Worm (Caenorhabditis elegans): ENCODE data around the gene C30H6.9.

C30H6.9 gene

DNA sequence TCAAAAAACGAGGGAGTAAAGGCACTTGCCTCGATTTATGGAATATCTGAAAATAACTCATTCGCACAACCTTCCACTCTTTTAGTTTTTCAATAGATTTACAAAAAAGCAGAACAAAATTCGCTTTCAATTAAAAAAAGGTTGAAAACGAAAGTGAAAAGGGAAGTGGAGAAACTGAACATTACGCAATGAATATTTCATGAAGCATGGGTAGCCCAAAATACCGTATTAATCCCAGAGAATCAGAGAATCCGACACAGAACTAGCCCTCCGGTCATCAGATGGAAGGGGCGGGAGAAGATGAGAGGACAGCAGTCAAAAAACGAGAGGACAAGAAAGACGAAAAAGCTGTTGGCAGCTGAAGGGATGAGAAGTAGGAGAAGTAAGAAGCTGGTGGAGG, 8.5 kb downstream of the C30H6.9 start, which contains the start of gene C30H6.5:
C30H6.5 (plus strand) TSS at position 301 of the 400 bp plus-strand sequence.
- no peak for TF ChIP-seq tbx-37 (GFP tag; conservative IDR thresholded peaks at IDR 0.05)
- no peak for TF ChIP-seq hmg-4 (GFP tag; optimal IDR thresholded peaks at IDR 0.05)
- no peak for TF ChIP-seq F13C5.2 (tag; optimal IDR thresholded peaks at IDR 0.05)
- no peak for TF ChIP-seq hmbx-1 (tag; optimal IDR thresholded peaks at IDR 0.05)

DNA sequence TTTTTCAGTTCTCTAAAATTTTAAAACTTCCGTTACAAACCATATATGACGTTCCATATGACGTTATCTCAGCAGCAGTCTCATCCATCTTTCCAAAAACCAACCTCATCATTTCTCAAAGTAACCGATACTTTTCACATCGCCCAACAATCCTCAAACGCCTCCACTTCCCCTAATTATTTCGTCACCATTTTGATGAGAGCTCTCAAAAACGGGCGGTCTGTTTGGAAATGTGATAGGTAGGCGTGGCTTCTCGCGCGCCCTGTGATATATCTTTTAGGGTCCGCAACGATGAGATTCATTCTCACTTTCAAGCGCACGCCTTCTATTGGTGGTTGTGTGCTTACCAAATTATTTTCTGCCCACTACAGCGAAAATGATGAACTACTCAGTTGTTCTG, 11.7 kb downstream of the C30H6.9 start, which contains the start of gene trh-1:
trh-1 (plus strand) TSS at position 301 of the 400 bp plus-strand sequence.
- no peak for TF ChIP-seq ceh-13 (GFP tag; optimal IDR thresholded peaks at IDR 0.05)
- TF ChIP-seq ceh-36 (tag; optimal IDR thresholded peaks at IDR 0.05) = no peak
- TF ChIP-seq aly-1 (tag; optimal IDR thresholded peaks at IDR 0.05) = no peak
- no peak for TF ChIP-seq flt-1 (GFP tag; IDR thresholded peaks at IDR 0.05)
- no peak for TF ChIP-seq hmbx-1 (tag; optimal IDR thresholded peaks at IDR 0.05)
- TF ChIP-seq tbx-11 (GFP tag; IDR thresholded peaks at IDR 0.05) = no peak
- TF ChIP-seq ama-1 (optimal IDR thresholded peaks at IDR 0.05) = no peak
- TF ChIP-seq scrt-1 (GFP tag; IDR thresholded peaks at IDR 0.05) = no peak
- TF ChIP-seq tra-4 (tag; optimal IDR thresholded peaks at IDR 0.05) = no peak

DNA sequence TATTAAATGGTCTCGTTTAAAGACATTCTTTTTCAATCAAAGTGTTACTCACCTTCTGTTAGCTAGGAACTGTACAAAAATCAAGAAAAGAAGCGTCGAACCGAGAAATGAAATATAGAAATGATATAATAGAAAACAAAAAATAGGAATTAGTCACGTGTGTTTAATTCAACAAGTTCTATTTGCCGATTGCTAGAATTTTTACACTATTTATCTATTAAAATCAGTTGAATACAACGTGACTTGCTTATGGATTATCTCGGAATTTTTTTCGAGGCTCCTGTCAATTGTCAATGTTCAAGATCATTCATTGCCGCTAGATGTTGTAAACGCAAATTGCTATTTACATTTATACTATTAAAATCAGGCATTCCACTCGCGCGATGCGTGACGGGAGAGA, 12.7 kb downstream of the C30H6.9 start, which contains the start of gene zipt-17:
zipt-17 (minus strand) TSS at position 101 of the 400 bp plus-strand sequence.
- no peak for TF ChIP-seq ama-1 (optimal IDR thresholded peaks at IDR 0.05)
- TF ChIP-seq tra-4 (tag; optimal IDR thresholded peaks at IDR 0.05) = no peak
- TF ChIP-seq flt-1 (GFP tag; IDR thresholded peaks at IDR 0.05) = no peak
- TF ChIP-seq tbx-11 (GFP tag; IDR thresholded peaks at IDR 0.05) = no peak
- TF ChIP-seq pes-1 (GFP tag; IDR thresholded peaks at IDR 0.05) = no peak
- no peak for TF ChIP-seq tbx-37 (GFP tag; conservative IDR thresholded peaks at IDR 0.05)
- no peak for TF ChIP-seq F13C5.2 (tag; optimal IDR thresholded peaks at IDR 0.05)
- no peak for TF ChIP-seq ets-7 (tag; optimal IDR thresholded peaks at IDR 0.05)
- TF ChIP-seq B0310.2 (tag; optimal IDR thresholded peaks at IDR 0.05) = no peak
- no peak for TF ChIP-seq ceh-36 (tag; optimal IDR thresholded peaks at IDR 0.05)
- TF ChIP-seq sea-1 (GFP tag; conservative IDR thresholded peaks at IDR 0.05) = no peak
- no peak for TF ChIP-seq hmg-4 (GFP tag; optimal IDR thresholded peaks at IDR 0.05)
- TF ChIP-seq aly-1 (tag; optimal IDR thresholded peaks at IDR 0.05) = no peak
- TF ChIP-seq hmbx-1 (tag; optimal IDR thresholded peaks at IDR 0.05) = no peak
- TF ChIP-seq hnd-1 (tag; optimal IDR thresholded peaks at IDR 0.05) = no peak
- no peak for TF ChIP-seq scrt-1 (GFP tag; IDR thresholded peaks at IDR 0.05)
- no peak for TF ChIP-seq ceh-13 (GFP tag; optimal IDR thresholded peaks at IDR 0.05)

DNA sequence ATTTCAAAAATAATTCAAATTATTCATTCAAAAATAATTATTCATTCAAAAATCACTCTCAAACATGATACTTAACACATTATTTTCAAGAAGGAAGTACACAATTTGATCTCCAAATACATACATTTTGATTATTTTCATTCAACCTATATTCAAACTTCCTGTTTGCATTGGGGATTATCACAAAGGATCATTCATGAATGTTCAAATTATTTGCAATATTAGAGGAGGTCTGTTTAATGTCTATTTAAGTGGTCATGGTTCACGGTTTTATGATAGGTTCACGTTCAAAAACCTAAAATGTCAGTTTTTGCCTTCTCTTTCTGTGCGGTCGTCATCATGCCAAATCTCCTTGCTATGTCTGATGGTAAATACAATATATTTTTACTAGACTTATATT, 18.8 kb downstream of the C30H6.9 start, which contains the start of gene clec-202:
clec-202 (plus strand) TSS at position 301 of the 400 bp plus-strand sequence.
- TF ChIP-seq ets-7 (tag; optimal IDR thresholded peaks at IDR 0.05) = no peak
- no peak for TF ChIP-seq ama-1 (optimal IDR thresholded peaks at IDR 0.05)
- TF ChIP-seq sea-1 (GFP tag; conservative IDR thresholded peaks at IDR 0.05) = no peak
- no peak for TF ChIP-seq F13C5.2 (tag; optimal IDR thresholded peaks at IDR 0.05)
- no peak for TF ChIP-seq tbx-11 (GFP tag; IDR thresholded peaks at IDR 0.05)

DNA sequence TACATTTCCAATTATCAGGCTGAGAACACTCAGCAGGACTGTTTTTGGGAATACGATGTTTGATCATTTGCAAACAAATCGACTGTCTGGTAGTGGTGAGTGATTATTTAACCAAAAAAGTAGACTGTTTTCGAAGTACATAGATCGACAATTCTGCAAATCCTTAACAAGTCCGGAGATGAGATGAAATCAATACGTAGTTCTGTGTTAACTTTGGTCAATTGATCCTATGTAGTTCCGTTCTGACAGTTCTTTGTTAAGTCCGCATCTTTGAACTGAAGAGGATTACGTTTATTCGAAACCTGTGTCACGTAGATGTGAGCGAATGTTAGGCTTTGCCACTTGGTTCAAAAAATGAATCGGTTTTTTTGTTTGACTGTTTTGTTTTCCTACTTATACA, 28.4 kb downstream of the C30H6.9 start, which contains the start of gene clec-199:
clec-199 (plus strand) TSS at position 301 of the 400 bp plus-strand sequence.
- TF ChIP-seq ets-7 (tag; optimal IDR thresholded peaks at IDR 0.05) (no peak), ceh-13 (GFP tag; optimal IDR thresholded peaks at IDR 0.05) (no peak), B0310.2 (tag; optimal IDR thresholded peaks at IDR 0.05) (no peak), pes-1 (GFP tag; IDR thresholded peaks at IDR 0.05) (no peak), hmg-4 (GFP tag; optimal IDR thresholded peaks at IDR 0.05) (no peak), F13C5.2 (tag; optimal IDR thresholded peaks at IDR 0.05) (no peak), sea-1 (GFP tag; conservative IDR thresholded peaks at IDR 0.05) (no peak), hmbx-1 (tag; optimal IDR thresholded peaks at IDR 0.05) (no peak), flt-1 (GFP tag; IDR thresholded peaks at IDR 0.05) (no peak), scrt-1 (GFP tag; IDR thresholded peaks at IDR 0.05) (no peak), tbx-37 (GFP tag; conservative IDR thresholded peaks at IDR 0.05) (no peak), tra-4 (tag; optimal IDR thresholded peaks at IDR 0.05) (no peak), hnd-1 (tag; optimal IDR thresholded peaks at IDR 0.05) (no peak), tbx-11 (GFP tag; IDR thresholded peaks at IDR 0.05) (no peak), ceh-36 (tag; optimal IDR thresholded peaks at IDR 0.05) (no peak), ama-1 (optimal IDR thresholded peaks at IDR 0.05) (no peak), aly-1 (tag; optimal IDR thresholded peaks at IDR 0.05) (no peak)

DNA sequence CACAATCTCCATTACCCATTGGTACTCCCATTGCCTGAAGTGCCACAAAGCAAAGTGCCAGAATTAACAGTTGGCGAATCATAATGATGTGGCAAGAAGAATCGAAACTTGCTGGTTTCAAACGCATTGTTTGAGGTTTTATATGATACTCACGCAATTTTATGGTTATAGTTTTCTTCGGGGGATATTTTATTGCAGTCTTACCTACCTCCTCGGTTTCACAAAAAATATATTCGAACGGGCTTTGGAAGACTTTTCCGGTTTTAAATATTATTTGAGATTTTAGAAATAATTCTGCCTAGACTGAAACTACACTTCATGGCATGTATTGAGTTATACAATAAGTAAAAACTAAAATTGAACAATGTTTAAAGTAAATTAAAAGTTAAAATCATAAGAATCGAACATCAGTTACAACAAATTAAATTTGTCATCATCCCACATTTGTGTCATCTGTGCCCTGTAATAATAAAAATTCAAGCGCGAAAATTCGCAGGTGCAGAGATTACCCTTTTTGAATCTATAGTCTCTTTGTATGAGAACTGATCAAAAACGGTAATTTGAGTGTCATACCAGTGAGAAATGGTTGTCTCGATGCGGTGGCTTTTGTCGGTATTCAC, 33.3 kb downstream of the C30H6.9 start, which contains the start of the genes clec-197 and clec-198:
clec-197 (minus strand) TSS at position 101 of the 620 bp plus-strand sequence.
clec-198 (plus strand) TSS at position 570 of the 620 bp plus-strand sequence.
- no peak for TF ChIP-seq hnd-1 (tag; optimal IDR thresholded peaks at IDR 0.05)
- no peak for TF ChIP-seq B0310.2 (tag; optimal IDR thresholded peaks at IDR 0.05)
- TF ChIP-seq aly-1 (tag; optimal IDR thresholded peaks at IDR 0.05) = no peak
- no peak for TF ChIP-seq tbx-37 (GFP tag; conservative IDR thresholded peaks at IDR 0.05)
- no peak for TF ChIP-seq hmg-4 (GFP tag; optimal IDR thresholded peaks at IDR 0.05)
- no peak for TF ChIP-seq flt-1 (GFP tag; IDR thresholded peaks at IDR 0.05)
- TF ChIP-seq scrt-1 (GFP tag; IDR thresholded peaks at IDR 0.05) = no peak
- TF ChIP-seq ama-1 (optimal IDR thresholded peaks at IDR 0.05) = no peak
- no peak for TF ChIP-seq hmbx-1 (tag; optimal IDR thresholded peaks at IDR 0.05)
- TF ChIP-seq ceh-36 (tag; optimal IDR thresholded peaks at IDR 0.05) = no peak
- no peak for TF ChIP-seq sea-1 (GFP tag; conservative IDR thresholded peaks at IDR 0.05)
- no peak for TF ChIP-seq ceh-13 (GFP tag; optimal IDR thresholded peaks at IDR 0.05)
- no peak for TF ChIP-seq tbx-11 (GFP tag; IDR thresholded peaks at IDR 0.05)
- TF ChIP-seq ets-7 (tag; optimal IDR thresholded peaks at IDR 0.05) = no peak
- no peak for TF ChIP-seq tra-4 (tag; optimal IDR thresholded peaks at IDR 0.05)
- TF ChIP-seq F13C5.2 (tag; optimal IDR thresholded peaks at IDR 0.05) = no peak
- no peak for TF ChIP-seq pes-1 (GFP tag; IDR thresholded peaks at IDR 0.05)

DNA sequence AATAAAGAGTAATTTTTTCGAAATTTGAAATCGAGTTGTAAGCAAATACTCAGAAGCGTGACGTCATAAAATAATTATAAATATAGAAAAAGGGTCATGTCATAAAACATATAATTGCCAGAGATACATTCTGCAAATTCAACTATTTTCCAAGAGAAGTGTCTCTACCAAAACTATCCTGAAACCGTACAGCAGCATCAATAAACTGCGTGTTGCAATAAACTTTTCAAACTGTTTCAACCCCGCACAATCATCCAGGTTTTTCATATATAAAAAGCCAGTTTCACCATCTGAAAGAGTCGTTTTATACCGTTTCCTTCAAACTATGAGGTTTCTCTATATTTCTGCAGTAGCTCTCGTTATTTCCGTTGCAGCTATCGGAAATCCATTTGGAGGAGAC, 36.5 kb downstream of the C30H6.9 start, which contains the start of gene C49C3.11:
C49C3.11 (plus strand) TSS at position 301 of the 400 bp plus-strand sequence.
- TF ChIP-seq hnd-1 (tag; optimal IDR thresholded peaks at IDR 0.05) = no peak
- no peak for TF ChIP-seq hmbx-1 (tag; optimal IDR thresholded peaks at IDR 0.05)
- TF ChIP-seq flt-1 (GFP tag; IDR thresholded peaks at IDR 0.05) = no peak
- TF ChIP-seq sea-1 (GFP tag; conservative IDR thresholded peaks at IDR 0.05) = no peak
- TF ChIP-seq tra-4 (tag; optimal IDR thresholded peaks at IDR 0.05) = no peak
- TF ChIP-seq pes-1 (GFP tag; IDR thresholded peaks at IDR 0.05) = no peak
- no peak for TF ChIP-seq hmg-4 (GFP tag; optimal IDR thresholded peaks at IDR 0.05)
- TF ChIP-seq B0310.2 (tag; optimal IDR thresholded peaks at IDR 0.05) = no peak

Data from whole organism, early embryonic.